Fruit fly (Drosophila melanogaster): ENCODE data around the gene CG8031.

- TF ChIP-seq CG8478 (optimal IDR thresholded peaks at IDR 0.05) = no peak
- no peak for TF ChIP-seq CTCF (optimal IDR thresholded peaks at IDR 0.05)
Observed at dm6 chr3R:12998234-12998591, 12.9 kb downstream of the CG8031 start.

Measured in S2 (cell line).